Worm (Caenorhabditis elegans): ENCODE data around the gene clec-247.

DNA sequence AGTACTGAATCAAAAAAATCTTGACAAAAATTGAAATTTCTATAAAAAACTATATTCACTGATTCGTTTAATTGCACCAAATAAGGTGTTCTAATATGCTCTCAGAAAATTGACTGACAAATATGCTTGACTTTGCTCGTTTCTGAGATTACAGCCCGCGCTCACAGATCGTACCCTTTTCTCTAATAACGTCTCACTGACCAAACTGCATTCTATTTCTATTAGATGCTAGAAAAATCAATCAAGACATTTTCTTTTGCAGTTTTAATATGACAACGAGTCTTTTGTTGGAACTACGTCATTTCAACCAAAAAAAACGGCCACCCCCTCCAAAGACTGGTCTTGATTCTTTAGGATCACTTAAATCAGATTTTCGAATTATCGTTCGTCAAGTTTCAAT is at the start of gene clec-247:
- TF ChIP-seq nhr-237 (tag; optimal IDR thresholded peaks at IDR 0.05) (no peak), mdl-1 (tag; optimal IDR thresholded peaks at IDR 0.05) (no peak), ztf-4 (tag; optimal IDR thresholded peaks at IDR 0.05) (no peak), ama-1 (optimal IDR thresholded peaks at IDR 0.05) (no peak)
